Worm (Caenorhabditis elegans): Measurements from ENCODE around the gene K10D11.2.

K10D11.2 gene

DNA sequence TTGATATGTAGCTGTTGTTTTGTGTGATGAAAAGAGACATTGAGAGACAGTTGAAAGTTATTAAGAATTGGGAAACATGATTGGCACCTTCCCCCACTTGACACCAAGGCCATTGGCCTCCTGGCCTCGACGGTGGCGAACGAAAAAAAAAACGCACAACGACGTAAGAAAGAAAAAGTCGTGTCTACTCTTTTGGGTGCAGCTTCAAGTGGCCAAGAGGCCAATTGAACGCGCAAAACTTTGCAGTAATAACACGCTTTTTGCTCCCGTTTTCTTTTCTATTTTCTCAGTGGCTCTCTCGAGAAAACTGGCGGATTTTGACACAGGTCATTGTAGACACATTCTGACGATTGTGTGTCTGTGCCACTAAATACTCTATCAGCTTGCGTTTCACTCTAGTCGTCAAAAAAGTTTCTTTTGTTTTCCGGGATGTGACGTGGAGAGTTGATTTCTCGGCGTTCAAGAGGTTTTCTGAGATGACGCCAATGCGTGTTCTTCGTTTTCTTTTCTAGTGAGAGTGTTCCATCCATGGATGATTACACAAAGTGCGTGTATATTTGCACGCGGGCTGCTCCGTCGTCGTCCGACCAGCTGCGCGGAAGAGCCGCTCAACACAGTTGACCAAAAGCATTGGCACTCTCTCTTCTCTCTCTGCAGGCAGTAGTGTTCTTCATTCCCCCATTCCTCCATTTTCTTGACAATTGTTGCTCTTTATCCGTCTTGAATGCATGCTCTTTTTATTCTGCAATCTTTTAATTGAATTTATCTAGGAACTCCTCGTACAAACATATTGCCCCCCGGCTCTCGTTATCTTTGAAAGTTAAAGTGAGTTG, 51.9 kb downstream of the K10D11.2 start:
- TF ChIP-seq ceh-31 (tag; optimal IDR thresholded peaks at IDR 0.05), result peak; percentile 15
- TF ChIP-seq odd-2 (tag; optimal IDR thresholded peaks at IDR 0.05), result no peak
- TF ChIP-seq K02D7.2 (tag; optimal IDR thresholded peaks at IDR 0.05), result no peak
- TF ChIP-seq elt-2 (tag; optimal IDR thresholded peaks at IDR 0.05), result peak; percentile 7
- TF ChIP-seq che-1 (tag; optimal IDR thresholded peaks at IDR 0.05), result peak; percentile 3
- no peak for TF ChIP-seq ceh-6 (GFP tag; optimal IDR thresholded peaks at IDR 0.05)
- TF ChIP-seq elt-4 (tag; optimal IDR thresholded peaks at IDR 0.05), result no peak
- TF ChIP-seq unc-86 (tag; optimal IDR thresholded peaks at IDR 0.05), result no peak
- TF ChIP-seq ama-1 (optimal IDR thresholded peaks at IDR 0.05), result peak; percentile 19
- TF ChIP-seq tbx-2 (tag; optimal IDR thresholded peaks at IDR 0.05), result peak; percentile 42
